Worm (Caenorhabditis elegans) whole organism, L4 larva: ENCODE results near the gene F15A8.1.

ENCODE experiments used
- F49E8.2 ChIP-seq: sonication (generic microtip); optimal IDR thresholded peaks from 2 replicates; lab custom pipeline; 2016; ENCODE audit warnings: missing compliant biosample characterization, mild to moderate bottlenecking, missing genetic modification characterization, borderline replicate concordance
- R02D3.7 ChIP-seq: fragments of 150-350 bp; sonication (generic microtip); optimal IDR thresholded peaks from 3 replicates; lab custom pipeline; 2014; ENCODE audit warnings: missing biosample characterization, missing genetic modification characterization
- Y105C5A.15 ChIP-seq: fragments of 200-800 bp; sonication (Bioruptor generic); IDR thresholded peaks from 2 replicates; pipeline ENCODE4 v1.3.6; 2022; ENCODE audit warnings: missing genetic modification characterization, missing compliant biosample characterization
- Y48G9A.11 ChIP-seq: fragments of 200-800 bp; sonication (Bioruptor generic); IDR thresholded peaks from 2 replicates; pipeline ENCODE4 v1.3.6; 2022; ENCODE audit warnings: missing genetic modification reagents, missing genetic modification characterization, missing compliant biosample characterization
- Y5F2A.4 ChIP-seq: fragments of 200-800 bp; sonication (Bioruptor generic); optimal IDR thresholded peaks from 2 replicates; lab custom pipeline; 2018; ENCODE audit warnings: mild to moderate bottlenecking, missing genetic modification characterization, missing compliant biosample characterization
- Y75B8A.6 ChIP-seq: fragments of 200-800 bp; sonication (Bioruptor generic); IDR thresholded peaks from 2 replicates; pipeline ENCODE4 v1.3.6; 2022; ENCODE audit warnings: missing genetic modification reagents, missing genetic modification characterization, missing compliant biosample characterization
- ZK337.2 ChIP-seq: fragments of 200-800 bp; sonication (Bioruptor generic); IDR thresholded peaks from 2 replicates; pipeline ENCODE4 v1.3.6; 2022; ENCODE audit warnings: missing genetic modification reagents, missing genetic modification characterization, missing compliant biosample characterization
- aha-1 ChIP-seq: fragments of 150-350 bp; peaks from one replicate; lab custom pipeline; 2014; ENCODE audit warnings: missing biosample characterization, missing genetic modification characterization
- ceh-82 ChIP-seq: sonication (generic microtip); optimal IDR thresholded peaks from 2 replicates; lab custom pipeline; 2017; ENCODE audit warnings: missing biosample characterization, missing genetic modification characterization
- ces-1 ChIP-seq: fragments of 150-350 bp; sonication (generic microtip); optimal IDR thresholded peaks from 4 replicates; lab custom pipeline; 2014; ENCODE audit warnings: missing biosample characterization, missing genetic modification reagents, missing genetic modification characterization
- cey-2 ChIP-seq: sonication (generic microtip); optimal IDR thresholded peaks from 3 replicates; lab custom pipeline; 2017; ENCODE audit warnings: missing genetic modification characterization, mild to moderate bottlenecking, missing compliant biosample characterization, antibody characterized with exemption, borderline replicate concordance; ENCODE audit not compliant: insufficient read depth
- daf-16 ChIP-seq, 3 experiments: sonication (generic microtip); optimal IDR thresholded peaks; 2 replicates each; lab custom pipeline; 2016 to 2017; ENCODE audit warnings: missing genetic modification characterization in 3 of 3, missing genetic modification reagents in 3 of 3, mild to moderate bottlenecking in 2 of 3, missing compliant biosample characterization in 2 of 3, missing biosample characterization in 1 of 3, moderate library complexity in 1 of 3
- daf-8 ChIP-seq: fragments of 200-800 bp; sonication (Bioruptor generic); IDR thresholded peaks from 2 replicates; pipeline ENCODE4 v1.3.6; 2022; ENCODE audit warnings: missing genetic modification characterization, missing compliant biosample characterization
- dmd-8 ChIP-seq: fragments of 200-800 bp; sonication (Bioruptor generic); IDR thresholded peaks from 2 replicates; pipeline ENCODE4 v1.3.6; 2022; ENCODE audit warnings: missing genetic modification characterization, missing compliant biosample characterization
- dmd-9 ChIP-seq: fragments of 200-800 bp; sonication (Bioruptor generic); IDR thresholded peaks from 2 replicates; pipeline ENCODE4 v1.3.6; 2022; ENCODE audit warnings: missing genetic modification reagents, missing genetic modification characterization, missing compliant biosample characterization
- dpl-1 ChIP-seq: fragments of 150-350 bp; optimal IDR thresholded peaks from 2 replicates; lab custom pipeline; 2014; ENCODE audit warnings: missing biosample characterization, missing genetic modification reagents, missing genetic modification characterization
- duxl-1 ChIP-seq: sonication (generic microtip); optimal IDR thresholded peaks from 2 replicates; lab custom pipeline; 2016; ENCODE audit warnings: mild to moderate bottlenecking, missing genetic modification characterization, moderate library complexity, missing compliant biosample characterization; ENCODE audit not compliant: poor library complexity
- fkh-10 ChIP-seq: fragments of 150-350 bp; optimal IDR thresholded peaks from 2 replicates; lab custom pipeline; 2014; ENCODE audit warnings: missing biosample characterization, missing genetic modification reagents, missing genetic modification characterization
- hmg-1.1 ChIP-seq: fragments of 200-800 bp; sonication (Bioruptor generic); IDR thresholded peaks from 2 replicates; pipeline ENCODE4 v1.3.6; 2022; ENCODE audit warnings: missing genetic modification reagents, missing genetic modification characterization, missing compliant biosample characterization
- lim-7 ChIP-seq: fragments of 200-800 bp; sonication (Bioruptor generic); IDR thresholded peaks from 2 replicates; pipeline ENCODE4 v1.3.6; 2022; ENCODE audit warnings: missing genetic modification characterization, missing compliant biosample characterization
- lin-29 ChIP-seq: fragments of 200-800 bp; sonication (Bioruptor generic); IDR thresholded peaks from 2 replicates; pipeline ENCODE4 v1.3.6; 2022; ENCODE audit warnings: missing genetic modification reagents, missing genetic modification characterization, missing compliant biosample characterization
- lin-39 ChIP-seq: fragments of 150-350 bp; optimal IDR thresholded peaks from 2 replicates; lab custom pipeline; 2014; ENCODE audit warnings: missing biosample characterization, missing genetic modification reagents, missing genetic modification characterization
- madf-9 ChIP-seq: fragments of 200-800 bp; sonication (Bioruptor generic); conservative IDR thresholded peaks from 2 replicates; pipeline ENCODE4 v1.3.6; 2022; ENCODE audit warnings: missing genetic modification reagents, missing genetic modification characterization, missing compliant biosample characterization
- mdl-1 ChIP-seq, 2 experiments: fragments of 150-350 bp in 1 of 2; sonication (generic microtip) in 1 of 2; optimal IDR thresholded peaks; 2 replicates each; lab custom pipeline; 2014 to 2017; ENCODE audit warnings: missing biosample characterization in 2 of 2, missing genetic modification characterization in 2 of 2
- mdt-29 ChIP-seq: fragments of 200-800 bp; sonication (Bioruptor generic); IDR thresholded peaks from 2 replicates; pipeline ENCODE4 v1.3.6; 2022; ENCODE audit warnings: missing genetic modification reagents, missing genetic modification characterization, missing compliant biosample characterization
- mep-1 ChIP-seq: fragments of 150-350 bp; sonication (generic microtip); optimal IDR thresholded peaks from 3 replicates; lab custom pipeline; 2014; ENCODE audit warnings: missing biosample characterization, missing genetic modification characterization
- mxl-2 ChIP-seq: fragments of 200-800 bp; sonication (Bioruptor generic); conservative IDR thresholded peaks from 2 replicates; pipeline ENCODE4 v1.3.6; 2022; ENCODE audit warnings: missing genetic modification reagents, missing genetic modification characterization, missing compliant biosample characterization
- nhr-102 ChIP-seq: sonication (generic microtip); optimal IDR thresholded peaks from 2 replicates; lab custom pipeline; 2016; ENCODE audit warnings: mild to moderate bottlenecking, missing genetic modification characterization, moderate library complexity, missing compliant biosample characterization
- nhr-111 ChIP-seq: fragments of 200-800 bp; sonication (Bioruptor generic); optimal IDR thresholded peaks from 2 replicates; lab custom pipeline; 2018; ENCODE audit warnings: mild to moderate bottlenecking, missing genetic modification characterization, missing compliant biosample characterization
- nhr-25 ChIP-seq: sonication (generic microtip); optimal IDR thresholded peaks from 2 replicates; lab custom pipeline; 2017; ENCODE audit warnings: missing genetic modification characterization, mild to moderate bottlenecking, missing compliant biosample characterization, antibody characterized with exemption, moderate library complexity, borderline replicate concordance; ENCODE audit not compliant: insufficient read depth
- nhr-6 ChIP-seq: fragments of 150-350 bp; optimal IDR thresholded peaks from 2 replicates; lab custom pipeline; 2014; ENCODE audit warnings: missing biosample characterization, missing genetic modification characterization
- nhr-77 ChIP-seq: fragments of 150-350 bp; optimal IDR thresholded peaks from 2 replicates; lab custom pipeline; 2014; ENCODE audit warnings: missing biosample characterization, missing genetic modification characterization
- pha-4 ChIP-seq, 2 experiments: fragments of 150-350 bp in 1 of 2; fragments of 200-800 bp in 1 of 2; sonication (Bioruptor generic) in 1 of 2; IDR thresholded peaks in 1 of 2; optimal IDR thresholded peaks in 1 of 2; 2 replicates each; pipeline versions ENCODE4 v1.3.6 to Lab custom; 2014 to 2022; ENCODE audit warnings: missing genetic modification characterization in 2 of 2, missing genetic modification reagents in 2 of 2, missing biosample characterization in 1 of 2, missing compliant biosample characterization in 1 of 2
- rbr-2 ChIP-seq: sonication (generic microtip); optimal IDR thresholded peaks from 2 replicates; lab custom pipeline; 2016; ENCODE audit warnings: missing genotype, missing genetic modification characterization, missing compliant biosample characterization
- saeg-2 ChIP-seq: fragments of 200-800 bp; sonication (Bioruptor generic); IDR thresholded peaks from 2 replicates; pipeline ENCODE4 v1.3.6; 2022; ENCODE audit warnings: missing genetic modification reagents, missing genetic modification characterization, missing compliant biosample characterization
- skn-1 ChIP-seq: fragments of 150-350 bp; optimal IDR thresholded peaks from 2 replicates; lab custom pipeline; 2014; ENCODE audit warnings: missing biosample characterization, missing genetic modification characterization
- snpc-1.2 ChIP-seq: fragments of 200-800 bp; sonication (Bioruptor generic); IDR thresholded peaks from 2 replicates; pipeline ENCODE4 v1.3.6; 2022; ENCODE audit warnings: missing genetic modification reagents, missing genetic modification characterization, missing compliant biosample characterization
- snpc-4 ChIP-seq: fragments of 150-350 bp; optimal IDR thresholded peaks from 2 replicates; lab custom pipeline; 2014; ENCODE audit warnings: missing biosample characterization, missing genetic modification characterization
- unc-39 ChIP-seq: sonication (generic microtip); optimal IDR thresholded peaks from 2 replicates; lab custom pipeline; 2017; ENCODE audit warnings: missing biosample characterization, missing genetic modification characterization
- vab-7 ChIP-seq: fragments of 200-800 bp; sonication (Bioruptor generic); IDR thresholded peaks from 2 replicates; pipeline ENCODE4 v1.3.6; 2022; ENCODE audit warnings: missing genetic modification reagents, missing genetic modification characterization, missing compliant biosample characterization
- zfp-2 ChIP-seq: sonication (generic microtip); optimal IDR thresholded peaks from 2 replicates; lab custom pipeline; 2016; ENCODE audit warnings: mild to moderate bottlenecking, missing genetic modification characterization, missing compliant biosample characterization
- ztf-11 ChIP-seq: fragments of 150-350 bp; optimal IDR thresholded peaks from 2 replicates; lab custom pipeline; 2014; ENCODE audit warnings: missing biosample characterization, missing genetic modification characterization
- ztf-7 ChIP-seq: fragments of 150-350 bp; optimal IDR thresholded peaks from 2 replicates; lab custom pipeline; 2014; ENCODE audit warnings: missing biosample characterization, missing genetic modification characterization

Gene F15A8.1

ce11 chrX:4440641-4441040, at the start of gene F15A8.1:
TSS of gene F15A8.1 (plus strand) at chrX:4440941.
- TF ChIP-seq snpc-4 (tag; lab: Kevin White, UChicago) (no peak), skn-1 (tag; lab: Kevin White, UChicago) (no peak), zfp-2 (tag; lab: Kevin White, UChicago) (no peak), fkh-10 (GFP tag; lab: Kevin White, UChicago) (no peak), nhr-6 (tag; lab: Kevin White, UChicago) (no peak), nhr-25 (tag; lab: Kevin White, UChicago) (no peak), Y105C5A.15 (no peak), madf-9 (GFP tag; lab: Robert Waterston, UW) (no peak), duxl-1 (tag; lab: Kevin White, UChicago) (no peak), ceh-82 (no peak), mxl-2 (GFP tag; lab: Robert Waterston, UW) (no peak), daf-8 (GFP tag; lab: Robert Waterston, UW) (no peak), nhr-111 (GFP tag; lab: Kevin White, UChicago) (no peak), snpc-1.2 (GFP tag; lab: Robert Waterston, UW) (no peak)
- TF ChIP-seq, all 104 proteins: peak for 0

ce11 chrX:4391680-4392079, 49.1 kb upstream of the F15A8.1 start:
- TF ChIP-seq F49E8.2 (tag; lab: Kevin White, UChicago) (no peak), aha-1 (peak; percentile 81), hmg-1.1 (GFP tag; lab: Robert Waterston, UW) (0 out of 2 replicates have a peak, but pooled peaks have one; percentile 19), rbr-2 (tag; lab: Kevin White, UChicago) (no peak), ces-1 (GFP tag; lab: Kevin White, UChicago) (no peak), nhr-102 (no peak), daf-16 (GFP tag; optimal IDR thresholded peaks at IDR 0.05; lab: Kevin White, UChicago) (no peak), daf-16 (tag; optimal IDR thresholded peaks at IDR 0.05; lab: Kevin White, UChicago) (no peak), dmd-9 (GFP tag; lab: Robert Waterston, UW) (no peak), Y75B8A.6 (GFP tag; lab: Robert Waterston, UW) (no peak), mdt-29 (GFP tag; lab: Robert Waterston, UW) (no peak), lim-7 (GFP tag; lab: Robert Waterston, UW) (no peak), ztf-11 (no peak), nhr-111 (GFP tag; lab: Kevin White, UChicago) (no peak)

- TF ChIP-seq Y48G9A.11 (GFP tag; lab: Robert Waterston, UW) = 0 out of 2 replicates have a peak, but pooled peaks have one; percentile 21
- TF ChIP-seq, all 104 proteins: peak for 1; not testable (repeated sequence) for 103
Observed at ce11 chrX:4394505-4394904, 46.2 kb upstream of the F15A8.1 start.

ce11 chrX:4395073-4395850, 45.5 kb upstream of the F15A8.1 start:
- TF ChIP-seq ztf-7 (tag; lab: Kevin White, UChicago) (peak; percentile 63), cey-2 (tag; lab: Kevin White, UChicago) (no peak), Y5F2A.4 (GFP tag; lab: Kevin White, UChicago) (peak; percentile 65), dmd-8 (GFP tag; lab: Robert Waterston, UW) (no peak), ZK337.2 (no peak), mdl-1 (tag; optimal IDR thresholded peaks at IDR 0.05; lab: Kevin White, UChicago) (peak; percentile 0 to 50), nhr-25 (tag; lab: Kevin White, UChicago) (no peak), mep-1 (tag; lab: Kevin White, UChicago) (peak; percentile 91), lin-39 (tag; lab: Kevin White, UChicago) (no peak), unc-39 (no peak), nhr-77 (tag; lab: Kevin White, UChicago) (peak; percentile 95), Y105C5A.15 (no peak), vab-7 (GFP tag; lab: Robert Waterston, UW) (no peak), pha-4 (GFP tag; IDR thresholded peaks at IDR 0.05; lab: Robert Waterston, UW) (peak; percentile 74; the same call in 1 of the 2 replicates), pha-4 (tag; optimal IDR thresholded peaks at IDR 0.05; lab: Kevin White, UChicago) (no peak), R02D3.7 (tag; lab: Kevin White, UChicago) (no peak), saeg-2 (no peak), lin-29 (GFP tag; lab: Robert Waterston, UW) (peak; percentile 68; the same call in 1 of the 2 replicates), dpl-1 (GFP tag; lab: Kevin White, UChicago) (peak; percentile 44)
